Worm (Caenorhabditis elegans) whole organism, L4 larva: ENCODE data around the gene Y51B9A.9.

Experiments used
- R02D3.7 ChIP-seq: fragments of 150-350 bp; sonication (generic microtip); optimal IDR thresholded peaks from 3 replicates; lab custom pipeline; 2014; ENCODE audit warnings: missing biosample characterization, missing genetic modification characterization
- T20F7.1 ChIP-seq: fragments of 200-800 bp; sonication (Bioruptor generic); optimal IDR thresholded peaks from 2 replicates; lab custom pipeline; 2018; ENCODE audit warnings: mild to moderate bottlenecking, missing genetic modification characterization, missing compliant biosample characterization
- Y48G9A.11 ChIP-seq: fragments of 200-800 bp; sonication (Bioruptor generic); IDR thresholded peaks from 2 replicates; pipeline ENCODE4 v1.3.6; 2022; ENCODE audit warnings: missing genetic modification reagents, missing genetic modification characterization, missing compliant biosample characterization
- Y75B8A.6 ChIP-seq: fragments of 200-800 bp; sonication (Bioruptor generic); IDR thresholded peaks from 2 replicates; pipeline ENCODE4 v1.3.6; 2022; ENCODE audit warnings: missing genetic modification reagents, missing genetic modification characterization, missing compliant biosample characterization
- ZK546.5 ChIP-seq, 2 experiments: sonication (generic microtip); optimal IDR thresholded peaks; 2 replicates each; lab custom pipeline; 2017; ENCODE audit warnings: missing biosample characterization in 2 of 2, missing genetic modification characterization in 2 of 2
- attf-4 ChIP-seq: sonication (generic microtip); optimal IDR thresholded peaks from 3 replicates; lab custom pipeline; 2017; ENCODE audit warnings: missing biosample characterization, missing genetic modification characterization
- ceh-28 ChIP-seq: fragments of 150-350 bp; optimal IDR thresholded peaks from 2 replicates; lab custom pipeline; 2014; ENCODE audit warnings: missing biosample characterization, missing genetic modification reagents, missing genetic modification characterization
- ceh-62 ChIP-seq: sonication (generic microtip); optimal IDR thresholded peaks from 2 replicates; lab custom pipeline; 2017; ENCODE audit warnings: missing biosample characterization, missing genetic modification characterization
- ceh-82 ChIP-seq: sonication (generic microtip); optimal IDR thresholded peaks from 2 replicates; lab custom pipeline; 2017; ENCODE audit warnings: missing biosample characterization, missing genetic modification characterization
- daf-16 ChIP-seq, 3 experiments: sonication (generic microtip); optimal IDR thresholded peaks; 2 replicates each; lab custom pipeline; 2016 to 2017; ENCODE audit warnings: missing genetic modification characterization in 3 of 3, missing genetic modification reagents in 3 of 3, mild to moderate bottlenecking in 2 of 3, missing compliant biosample characterization in 2 of 3, missing biosample characterization in 1 of 3, moderate library complexity in 1 of 3
- dmd-6 ChIP-seq: fragments of 200-800 bp; sonication (Bioruptor generic); IDR thresholded peaks from 2 replicates; pipeline ENCODE4 v1.3.6; 2022; ENCODE audit warnings: missing genetic modification reagents, missing genetic modification characterization, missing compliant biosample characterization
- dmd-9 ChIP-seq: fragments of 200-800 bp; sonication (Bioruptor generic); IDR thresholded peaks from 2 replicates; pipeline ENCODE4 v1.3.6; 2022; ENCODE audit warnings: missing genetic modification reagents, missing genetic modification characterization, missing compliant biosample characterization
- dve-1 ChIP-seq: sonication (generic microtip); optimal IDR thresholded peaks from 2 replicates; lab custom pipeline; 2017; ENCODE audit warnings: antibody characterized with exemption, mild to moderate bottlenecking, missing genetic modification characterization, missing compliant biosample characterization; ENCODE audit not compliant: insufficient read depth
- egl-27 ChIP-seq: sonication (generic microtip); optimal IDR thresholded peaks from 3 replicates; lab custom pipeline; 2017; ENCODE audit warnings: missing biosample characterization, missing genetic modification reagents, missing genetic modification characterization
- fos-1 ChIP-seq: fragments of 150-350 bp; optimal IDR thresholded peaks from 2 replicates; lab custom pipeline; 2014; ENCODE audit warnings: missing biosample characterization, missing genetic modification characterization
- hif-1 ChIP-seq, 2 experiments: sonication (generic microtip); optimal IDR thresholded peaks; 2 replicates each; lab custom pipeline; 2016 to 2017; ENCODE audit warnings: missing compliant biosample characterization in 2 of 2, missing genetic modification characterization in 2 of 2, missing genetic modification reagents in 2 of 2, missing genotype in 2 of 2, mild to moderate bottlenecking in 1 of 2
- hlh-11 ChIP-seq: fragments of 200-800 bp; sonication (Bioruptor generic); optimal IDR thresholded peaks from 2 replicates; lab custom pipeline; 2018; ENCODE audit warnings: mild to moderate bottlenecking, missing genetic modification characterization, missing compliant biosample characterization
- hlh-30 ChIP-seq: sonication (generic microtip); optimal IDR thresholded peaks from 2 replicates; lab custom pipeline; 2017; ENCODE audit warnings: antibody characterized with exemption, mild to moderate bottlenecking, missing genetic modification characterization, missing compliant biosample characterization; ENCODE audit not compliant: insufficient read depth
- hmg-1.1 ChIP-seq: fragments of 200-800 bp; sonication (Bioruptor generic); IDR thresholded peaks from 2 replicates; pipeline ENCODE4 v1.3.6; 2022; ENCODE audit warnings: missing genetic modification reagents, missing genetic modification characterization, missing compliant biosample characterization
- jun-1 ChIP-seq: fragments of 150-350 bp; optimal IDR thresholded peaks from 2 replicates; lab custom pipeline; 2014; ENCODE audit warnings: missing biosample characterization, missing genetic modification reagents, missing genetic modification characterization
- lin-13 ChIP-seq: fragments of 150-350 bp; optimal IDR thresholded peaks from 2 replicates; lab custom pipeline; 2014; ENCODE audit warnings: missing biosample characterization, missing genetic modification reagents, missing genetic modification characterization
- lin-15B ChIP-seq: fragments of 150-350 bp; sonication (generic microtip); optimal IDR thresholded peaks from 3 replicates; lab custom pipeline; 2014; ENCODE audit warnings: missing biosample characterization, missing genetic modification characterization
- lir-3 ChIP-seq: sonication (generic microtip); optimal IDR thresholded peaks from 2 replicates; lab custom pipeline; 2016; ENCODE audit warnings: mild to moderate bottlenecking, missing genetic modification characterization, missing compliant biosample characterization
- lsy-2 ChIP-seq, 2 experiments: fragments of 150-350 bp in 1 of 2; sonication (generic microtip) in 1 of 2; optimal IDR thresholded peaks; 2 replicates each; lab custom pipeline; 2014 to 2017; ENCODE audit warnings: missing biosample characterization in 2 of 2, missing genetic modification characterization in 2 of 2
- mdl-1 ChIP-seq, 2 experiments: fragments of 150-350 bp in 1 of 2; sonication (generic microtip) in 1 of 2; optimal IDR thresholded peaks; 2 replicates each; lab custom pipeline; 2014 to 2017; ENCODE audit warnings: missing biosample characterization in 2 of 2, missing genetic modification characterization in 2 of 2
- mdt-29 ChIP-seq: fragments of 200-800 bp; sonication (Bioruptor generic); IDR thresholded peaks from 2 replicates; pipeline ENCODE4 v1.3.6; 2022; ENCODE audit warnings: missing genetic modification reagents, missing genetic modification characterization, missing compliant biosample characterization
- mxl-3 ChIP-seq: fragments of 200-800 bp; sonication (Bioruptor generic); optimal IDR thresholded peaks from 2 replicates; lab custom pipeline; 2018; ENCODE audit warnings: mild to moderate bottlenecking, missing genetic modification characterization, missing compliant biosample characterization
- nhr-10 ChIP-seq: fragments of 150-350 bp; optimal IDR thresholded peaks from 2 replicates; lab custom pipeline; 2014; ENCODE audit warnings: missing biosample characterization, missing genetic modification characterization
- nhr-237 ChIP-seq: sonication (generic microtip); optimal IDR thresholded peaks from 2 replicates; lab custom pipeline; 2017; ENCODE audit warnings: missing biosample characterization, missing genetic modification characterization
- nhr-76 ChIP-seq: fragments of 150-350 bp; optimal IDR thresholded peaks from 2 replicates; lab custom pipeline; 2014; ENCODE audit warnings: missing biosample characterization, missing genetic modification characterization
- nhr-77 ChIP-seq: fragments of 150-350 bp; optimal IDR thresholded peaks from 2 replicates; lab custom pipeline; 2014; ENCODE audit warnings: missing biosample characterization, missing genetic modification characterization
- pha-4 ChIP-seq, 2 experiments: fragments of 150-350 bp in 1 of 2; fragments of 200-800 bp in 1 of 2; sonication (Bioruptor generic) in 1 of 2; IDR thresholded peaks in 1 of 2; optimal IDR thresholded peaks in 1 of 2; 2 replicates each; pipeline versions ENCODE4 v1.3.6 to Lab custom; 2014 to 2022; ENCODE audit warnings: missing genetic modification characterization in 2 of 2, missing genetic modification reagents in 2 of 2, missing biosample characterization in 1 of 2, missing compliant biosample characterization in 1 of 2
- pqm-1 ChIP-seq: sonication (generic microtip); optimal IDR thresholded peaks from 2 replicates; lab custom pipeline; 2017; ENCODE audit warnings: missing biosample characterization, missing genetic modification characterization
- tra-1 ChIP-seq: fragments of 200-800 bp; sonication (Bioruptor generic); IDR thresholded peaks from 2 replicates; pipeline ENCODE4 v1.3.6; 2022; ENCODE audit warnings: missing genetic modification reagents, missing genetic modification characterization, missing compliant biosample characterization
- unc-62 ChIP-seq, 3 experiments: fragments of 150-350 bp in 1 of 3; sonication (generic microtip); optimal IDR thresholded peaks in 2 of 3; peaks in 1 of 3; 1 replicate in 1 of 3; 2 replicates in 2 of 3; lab custom pipeline; 2014 to 2017; ENCODE audit warnings: missing biosample characterization in 3 of 3, missing genetic modification characterization in 3 of 3, missing genetic modification reagents in 3 of 3, missing genotype in 1 of 3
- vab-7 ChIP-seq: fragments of 200-800 bp; sonication (Bioruptor generic); IDR thresholded peaks from 2 replicates; pipeline ENCODE4 v1.3.6; 2022; ENCODE audit warnings: missing genetic modification reagents, missing genetic modification characterization, missing compliant biosample characterization
- zfp-3 ChIP-seq: fragments of 200-800 bp; sonication (Bioruptor generic); conservative IDR thresholded peaks from 2 replicates; pipeline ENCODE4 v1.3.6; 2022; ENCODE audit warnings: missing genetic modification reagents, missing genetic modification characterization, missing compliant biosample characterization
- zip-2 ChIP-seq: fragments of 150-350 bp; optimal IDR thresholded peaks from 2 replicates; lab custom pipeline; 2014; ENCODE audit warnings: missing biosample characterization, missing genetic modification characterization

Gene Y51B9A.9

ce11 chrII:9352669-9353068 lies 44.7 kb downstream of the Y51B9A.9 start, which contains the start of the genes sdhb-1 and cup-15:
Gene sdhb-1 (minus strand): TSS chrII:9352731.
Gene cup-15 (plus strand): TSS chrII:9353000.
- TF ChIP-seq nhr-76 (tag; lab: Kevin White, UChicago) (no peak), daf-16 (GFP tag; optimal IDR thresholded peaks at IDR 0.05; lab: Kevin White, UChicago) (no peak), daf-16 (tag; optimal IDR thresholded peaks at IDR 0.05; lab: Kevin White, UChicago) (peak; percentile 27), ceh-62 (no peak), lin-13 (no peak), ZK546.5 (tag; optimal IDR thresholded peaks at IDR 0.05; lab: Kevin White, UChicago) (no peak), attf-4 (tag; lab: Kevin White, UChicago) (no peak), hlh-30 (peak; percentile 25), mdl-1 (tag; optimal IDR thresholded peaks at IDR 0.05; lab: Kevin White, UChicago) (no peak), R02D3.7 (tag; lab: Kevin White, UChicago) (peak; percentile 76), hmg-1.1 (no peak), jun-1 (tag; lab: Kevin White, UChicago) (no peak), egl-27 (no peak), mdt-29 (GFP tag; lab: Robert Waterston, UW) (no peak), lsy-2 (tag; optimal IDR thresholded peaks at IDR 0.05; lab: Kevin White, UChicago) (peak in 1 of 2 experiments; percentile 41), fos-1 (tag; lab: Kevin White, UChicago) (no peak), ceh-82 (no peak), hif-1 (tag; optimal IDR thresholded peaks at IDR 0.05; lab: Kevin White, UChicago) (peak in 1 of 2 experiments; percentile 88), nhr-77 (peak; percentile 3), Y75B8A.6 (GFP tag; lab: Robert Waterston, UW) (no peak), hlh-11 (tag; lab: Kevin White, UChicago) (no peak), T20F7.1 (GFP tag; lab: Kevin White, UChicago) (peak; percentile 91), Y48G9A.11 (peak; percentile 73), zfp-3 (no peak)

ce11 chrII:9347444-9347843 lies 50.0 kb downstream of the Y51B9A.9 start:
- peak in 1 of 2 experiments; percentile 96 for TF ChIP-seq unc-62 (GFP tag; optimal IDR thresholded peaks at IDR 0.05 in 1 of 2; lab: Kevin White, UChicago)
- no peak for TF ChIP-seq unc-62 (tag; optimal IDR thresholded peaks at IDR 0.05; lab: Kevin White, UChicago)
- no peak for TF ChIP-seq Y48G9A.11
- no peak for TF ChIP-seq vab-7 (GFP tag; lab: Robert Waterston, UW)
- TF ChIP-seq, all 104 proteins: peak for 1

ce11 chrII:9346490-9346889 lies 50.9 kb downstream of the Y51B9A.9 start, which contains the start of gene F42A8.1:
Gene F42A8.1 (minus strand): TSS chrII:9346590.
- TF ChIP-seq dve-1 (tag; lab: Kevin White, UChicago) (no peak), lin-13 (no peak), nhr-237 (tag; lab: Kevin White, UChicago) (no peak), lsy-2 (tag; optimal IDR thresholded peaks at IDR 0.05; lab: Kevin White, UChicago) (no peak), ceh-82 (no peak), mdt-29 (GFP tag; lab: Robert Waterston, UW) (no peak), dmd-6 (GFP tag; lab: Robert Waterston, UW) (no peak), lin-15B (tag; lab: Kevin White, UChicago) (no peak), mxl-3 (GFP tag; lab: Kevin White, UChicago) (no peak), pqm-1 (tag; lab: Kevin White, UChicago) (no peak), unc-62 (GFP tag; optimal IDR thresholded peaks at IDR 0.05 in 1 of 2; lab: Kevin White, UChicago) (no peak), unc-62 (tag; optimal IDR thresholded peaks at IDR 0.05; lab: Kevin White, UChicago) (no peak), tra-1 (no peak), nhr-10 (tag; lab: Kevin White, UChicago) (no peak), attf-4 (tag; lab: Kevin White, UChicago) (no peak), lir-3 (tag; lab: Kevin White, UChicago) (no peak), ceh-28 (tag; lab: Kevin White, UChicago) (no peak), pha-4 (GFP tag; IDR thresholded peaks at IDR 0.05; lab: Robert Waterston, UW) (no peak), pha-4 (tag; optimal IDR thresholded peaks at IDR 0.05; lab: Kevin White, UChicago) (no peak), zip-2 (no peak), dmd-9 (no peak)
- TF ChIP-seq, all 104 proteins: peak for 0
